Fruit fly (Drosophila melanogaster): ENCODE data around the gene CG13114.

Gene CG13114

DNA sequence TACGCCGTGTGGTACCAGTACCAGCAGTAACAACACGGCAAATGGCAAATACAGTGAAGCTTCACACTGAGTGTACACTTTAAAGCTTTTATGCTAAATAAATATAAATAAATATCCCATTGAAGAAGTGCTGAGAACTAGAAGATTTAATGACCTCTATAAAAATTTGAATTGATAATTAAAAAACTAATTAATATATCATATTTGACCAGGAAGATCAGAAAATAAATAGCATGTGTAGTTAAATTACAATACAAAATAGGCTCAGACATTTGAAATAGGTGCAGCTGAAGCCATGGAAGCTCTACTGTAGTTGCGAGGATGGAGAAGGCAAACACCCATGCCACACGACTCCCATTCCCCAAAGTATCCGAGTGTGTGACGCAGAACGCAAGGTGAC lies 18.9 kb downstream of the CG13114 start:
- no peak for TF ChIP-seq CG17801 (GFP tag; optimal IDR thresholded peaks at IDR 0.05; ENCODE audit: partially characterized antibody)

DNA sequence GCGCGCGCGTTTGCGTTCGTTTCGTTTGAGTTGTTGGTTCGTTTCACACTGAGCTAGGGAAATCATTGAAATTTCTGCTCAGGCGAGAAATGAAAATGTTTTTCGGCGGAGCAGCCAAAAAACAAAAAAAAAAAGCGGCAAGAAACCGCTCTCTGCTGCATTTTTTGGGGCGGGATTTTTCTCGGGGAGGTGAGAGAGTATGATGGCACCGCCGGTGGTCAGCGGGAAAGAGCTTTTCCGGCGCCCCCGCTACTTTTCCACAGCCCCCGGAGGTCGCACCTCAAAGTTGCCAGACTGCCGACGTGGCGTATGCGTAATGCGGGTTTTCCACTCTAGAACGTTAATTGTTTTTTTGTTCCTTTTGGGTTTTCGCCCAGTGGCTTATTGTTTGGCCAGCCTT lies 19.8 kb downstream of the CG13114 start, which contains the start of gene CG46468:
TSS of gene CG46468 (minus strand) at position 52 of the 400 bp plus-strand sequence.
- TF ChIP-seq CG17801 (GFP tag; optimal IDR thresholded peaks at IDR 0.05; ENCODE audit: partially characterized antibody): no peak

DNA sequence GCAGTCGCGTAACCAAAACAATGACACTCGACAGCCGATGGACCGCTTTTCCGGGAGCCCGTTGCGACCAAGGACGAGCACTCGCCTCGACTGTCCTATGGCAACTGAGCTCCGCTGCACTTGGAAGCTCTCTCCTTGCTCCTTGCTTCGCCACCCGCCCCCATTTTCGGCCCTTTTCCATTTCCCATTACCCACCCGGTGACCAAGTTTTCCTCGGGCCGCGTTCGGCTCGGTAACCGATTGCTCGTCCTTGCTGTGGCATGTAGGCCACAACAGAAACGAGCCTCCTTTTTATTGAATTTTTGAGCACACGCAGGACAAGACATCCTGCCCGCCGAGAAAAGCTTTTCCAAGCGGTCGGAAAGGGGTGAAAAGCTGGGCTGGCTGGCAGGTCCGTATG lies 21.0 kb downstream of the CG13114 start, which contains the start of gene jp:
TSS of gene jp (minus strand) at position 95 of the 400 bp plus-strand sequence.
- no peak for TF ChIP-seq CG17801 (GFP tag; optimal IDR thresholded peaks at IDR 0.05; ENCODE audit: partially characterized antibody)

DNA sequence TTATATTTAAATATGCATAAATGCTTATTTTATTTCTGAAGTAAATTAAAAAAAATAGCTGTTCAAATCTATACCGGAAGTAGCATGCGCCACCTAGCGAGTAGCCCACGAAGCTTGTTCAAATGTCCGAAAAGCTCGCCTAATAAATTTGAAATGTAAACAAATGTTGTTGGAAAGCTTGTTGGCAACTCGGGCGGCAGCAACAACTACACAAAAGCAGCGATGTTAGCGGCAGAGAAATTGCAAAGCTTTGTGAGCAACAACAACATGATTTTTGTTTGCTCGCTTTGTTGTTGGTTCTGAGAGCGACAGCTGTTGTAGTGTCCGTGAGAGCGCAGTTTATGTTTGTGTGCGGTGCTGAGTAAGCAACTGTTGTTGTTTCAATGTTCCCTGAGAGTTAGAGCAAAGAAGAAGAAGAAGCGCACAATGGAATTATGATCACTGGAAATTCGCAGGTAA lies 21.8 kb downstream of the CG13114 start:
- TF ChIP-seq CG17801 (GFP tag; optimal IDR thresholded peaks at IDR 0.05; ENCODE audit: partially characterized antibody): peak; percentile 93

DNA sequence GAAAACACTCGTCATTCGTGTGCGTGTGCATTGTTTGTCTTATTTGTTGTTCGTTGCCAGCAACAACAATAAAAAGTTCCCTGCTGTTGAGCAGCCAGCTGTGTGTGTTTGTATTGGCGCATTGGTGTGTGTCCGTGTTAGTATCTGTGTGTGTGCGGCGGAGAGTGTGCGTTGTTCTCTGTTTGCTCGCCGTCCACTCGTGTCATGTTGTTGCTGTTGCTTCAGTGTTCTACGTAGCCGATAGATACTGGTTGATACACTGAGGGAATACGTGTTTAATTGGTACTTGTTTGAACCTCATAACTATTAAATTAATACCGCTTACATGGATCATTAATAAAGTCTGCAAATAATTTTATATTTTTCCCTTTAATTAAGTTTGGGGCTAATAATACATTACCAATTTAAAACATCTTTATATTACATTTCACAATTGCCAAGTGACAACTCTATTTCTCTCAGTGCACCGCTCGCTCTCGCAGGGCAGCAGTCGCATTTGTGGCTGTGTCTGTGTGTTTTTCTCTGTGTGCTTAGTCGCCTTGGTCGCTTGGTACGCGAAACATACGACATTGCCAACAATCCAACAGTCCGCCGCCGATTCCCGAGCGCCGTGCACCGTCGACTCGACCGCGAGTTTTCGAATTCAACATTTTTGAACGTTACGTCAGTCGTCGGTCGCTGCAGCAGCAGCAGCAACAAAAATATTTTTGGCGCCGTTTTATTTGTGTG lies 22.9 kb downstream of the CG13114 start, which contains the start of gene brwl:
TSS of gene brwl (plus strand) at position 531 of the 729 bp plus-strand sequence.
- peak; percentile 95 for TF ChIP-seq CG17801 (GFP tag; optimal IDR thresholded peaks at IDR 0.05; ENCODE audit: partially characterized antibody)

DNA sequence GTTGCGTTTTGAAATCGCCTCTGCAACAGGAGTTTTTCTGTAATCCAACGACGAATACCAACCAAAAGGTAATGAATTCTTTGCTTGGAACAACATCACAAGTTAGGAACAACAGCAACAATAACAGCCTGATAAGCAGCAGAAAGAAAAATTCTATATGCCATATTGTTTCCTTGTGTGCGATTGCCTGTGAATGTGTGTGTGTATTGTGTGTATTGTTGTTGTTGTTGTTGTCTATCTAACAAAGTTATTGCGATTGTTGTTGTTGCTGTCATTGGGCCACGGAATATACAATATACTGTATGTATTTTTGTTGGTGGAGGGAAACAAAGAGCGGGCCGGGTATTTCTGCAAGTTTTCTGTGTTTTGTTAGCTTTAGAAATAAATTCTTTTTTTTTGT lies 23.5 kb downstream of the CG13114 start:
- no peak for TF ChIP-seq CG17801 (GFP tag; optimal IDR thresholded peaks at IDR 0.05; ENCODE audit: partially characterized antibody)

DNA sequence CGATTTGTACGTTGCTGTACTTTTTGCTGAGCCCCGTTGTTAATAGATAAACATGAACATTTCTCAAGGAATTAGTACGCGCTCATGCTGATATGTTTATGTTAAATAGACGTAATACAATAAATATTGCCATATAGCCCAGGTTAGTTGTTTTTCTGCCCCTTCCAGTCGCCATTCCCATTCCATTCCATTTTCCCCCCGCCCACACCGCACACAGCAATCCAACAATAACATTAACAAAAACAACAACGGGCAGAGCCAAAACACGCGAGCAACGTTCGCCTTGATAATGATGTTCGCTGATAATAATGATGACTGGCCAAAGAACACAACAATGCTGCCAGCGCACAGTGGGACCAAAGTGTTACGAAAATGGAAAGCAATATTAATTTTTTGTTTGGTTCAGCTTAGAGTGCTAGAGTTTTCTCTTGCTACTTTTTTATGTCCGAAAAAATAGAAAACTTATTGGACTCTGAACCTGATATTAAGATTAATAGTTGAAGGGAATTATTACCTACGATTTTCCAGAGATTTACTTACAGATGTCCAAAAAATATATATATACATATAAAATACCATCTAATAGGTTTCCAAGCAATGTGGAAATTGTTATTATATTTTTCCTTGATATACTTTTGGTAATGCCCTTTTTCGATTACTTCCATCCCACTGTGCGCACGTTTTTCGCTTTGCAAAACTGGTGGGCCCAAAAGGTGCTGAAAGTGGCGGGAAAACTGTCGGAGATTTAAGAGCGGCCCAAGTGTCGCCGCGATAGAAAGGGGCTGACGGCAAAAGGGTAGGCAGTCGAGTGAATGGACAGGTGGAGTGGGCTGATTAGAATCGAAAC lies 24.2 kb downstream of the CG13114 start:
- peak; percentile 98 for TF ChIP-seq CG17801 (GFP tag; optimal IDR thresholded peaks at IDR 0.05; ENCODE audit: partially characterized antibody)

DNA sequence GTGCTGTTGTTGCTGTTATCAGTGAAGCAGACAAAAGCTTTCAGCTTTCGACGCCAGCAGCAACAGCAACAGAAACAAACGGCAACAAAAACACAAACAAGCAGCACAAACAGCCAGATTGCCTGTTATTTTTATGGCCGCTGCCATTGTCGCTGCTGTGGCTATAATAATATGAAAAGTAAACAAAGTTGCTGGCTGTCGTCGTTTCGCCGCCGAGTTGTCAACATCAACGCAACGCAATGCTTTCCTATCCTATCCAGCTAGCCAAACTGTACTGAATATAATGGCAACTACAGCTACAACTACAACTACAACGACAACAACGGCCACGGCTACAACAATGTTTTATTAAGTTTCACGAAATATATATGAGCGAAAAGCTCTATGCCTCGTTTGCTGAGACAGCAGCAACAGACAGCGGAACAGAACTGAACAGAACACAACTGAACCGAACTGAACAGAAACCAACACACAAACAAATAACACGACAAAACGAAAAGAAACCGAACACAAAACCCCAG lies 25.1 kb downstream of the CG13114 start:
- peak; percentile 87 for TF ChIP-seq CG17801 (GFP tag; optimal IDR thresholded peaks at IDR 0.05; ENCODE audit: partially characterized antibody)

DNA sequence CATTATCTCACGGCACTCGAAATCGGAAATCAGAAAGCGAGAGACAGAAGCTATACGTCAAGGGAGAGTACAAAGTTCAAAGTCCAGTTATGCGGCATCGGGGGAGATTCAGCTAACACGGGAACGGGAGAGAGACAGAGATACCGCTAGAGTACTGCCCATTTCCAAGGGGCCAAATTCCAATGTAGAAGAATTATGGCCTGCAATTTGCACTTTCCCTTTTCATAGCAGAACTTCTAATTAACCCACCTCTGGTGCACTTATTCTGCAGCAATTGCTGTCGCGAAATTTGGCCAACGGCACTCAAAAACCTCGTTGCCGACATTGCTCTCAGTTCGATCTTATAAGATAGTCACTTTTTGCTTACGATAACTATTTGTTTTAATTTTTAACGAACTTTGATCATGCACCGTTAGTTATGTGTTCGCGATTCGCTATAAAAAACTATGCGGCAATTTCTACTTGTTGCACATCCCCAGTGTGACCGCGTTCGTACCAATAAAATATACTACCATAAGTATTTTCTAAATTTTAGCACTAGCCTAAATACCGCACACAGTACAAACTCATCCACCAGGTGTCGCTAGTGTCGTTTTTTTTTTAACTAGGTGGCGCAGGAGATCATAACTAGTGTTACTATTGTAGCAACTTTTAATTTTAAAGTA lies 30.8 kb downstream of the CG13114 start, which contains the start of gene Mtpalpha:
TSS of gene Mtpalpha (minus strand) at position 501 of the 665 bp plus-strand sequence.
- TF ChIP-seq CG17801 (GFP tag; optimal IDR thresholded peaks at IDR 0.05; ENCODE audit: partially characterized antibody): peak; percentile 78

DNA sequence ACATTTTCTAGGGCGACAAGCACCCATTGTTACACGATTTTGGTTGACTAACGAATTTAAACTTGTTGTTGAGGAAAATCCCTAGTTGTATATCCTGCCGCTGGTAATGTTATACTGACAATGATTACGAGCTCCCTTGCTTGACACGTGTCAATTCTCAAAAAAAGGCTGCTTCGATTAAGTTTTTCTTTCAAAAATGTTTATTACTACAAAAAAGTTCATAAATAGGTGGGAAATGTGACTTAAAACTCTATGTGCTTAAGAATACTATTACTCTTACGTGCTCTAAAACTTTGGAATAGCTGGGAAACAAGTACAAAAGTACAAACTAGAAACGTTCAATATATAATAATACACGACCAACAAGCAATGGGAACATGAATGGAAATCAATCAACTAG lies 33.9 kb downstream of the CG13114 start, which contains the start of gene CG31709:
TSS of gene CG31709 (minus strand) at position 101 of the 400 bp plus-strand sequence.
- no peak for TF ChIP-seq CG17801 (GFP tag; optimal IDR thresholded peaks at IDR 0.05; ENCODE audit: partially characterized antibody)

DNA sequence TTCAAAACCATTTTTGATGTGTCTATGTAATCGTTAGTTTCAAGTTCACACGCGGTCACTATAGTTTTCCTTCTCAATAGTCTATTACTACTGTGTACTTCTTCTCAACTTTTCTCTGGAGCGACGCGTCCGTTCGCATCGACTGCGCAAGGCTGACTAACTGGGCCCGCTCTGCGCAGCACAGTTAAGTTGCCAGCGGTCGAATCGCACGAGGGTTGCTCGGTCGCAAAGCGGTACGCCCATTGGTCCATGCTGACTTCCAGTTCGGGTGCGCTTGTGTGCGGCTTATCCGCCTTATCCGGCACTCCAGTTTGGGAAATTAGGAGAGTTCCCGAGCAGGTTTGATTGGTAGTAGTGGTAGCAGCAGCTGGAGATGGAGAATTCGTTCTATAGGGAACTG lies 36.0 kb downstream of the CG13114 start, which contains the start of gene gcm:
TSS of gene gcm (minus strand) at position 164 of the 400 bp plus-strand sequence.
- TF ChIP-seq CG17801 (GFP tag; optimal IDR thresholded peaks at IDR 0.05; ENCODE audit: partially characterized antibody): no peak

DNA sequence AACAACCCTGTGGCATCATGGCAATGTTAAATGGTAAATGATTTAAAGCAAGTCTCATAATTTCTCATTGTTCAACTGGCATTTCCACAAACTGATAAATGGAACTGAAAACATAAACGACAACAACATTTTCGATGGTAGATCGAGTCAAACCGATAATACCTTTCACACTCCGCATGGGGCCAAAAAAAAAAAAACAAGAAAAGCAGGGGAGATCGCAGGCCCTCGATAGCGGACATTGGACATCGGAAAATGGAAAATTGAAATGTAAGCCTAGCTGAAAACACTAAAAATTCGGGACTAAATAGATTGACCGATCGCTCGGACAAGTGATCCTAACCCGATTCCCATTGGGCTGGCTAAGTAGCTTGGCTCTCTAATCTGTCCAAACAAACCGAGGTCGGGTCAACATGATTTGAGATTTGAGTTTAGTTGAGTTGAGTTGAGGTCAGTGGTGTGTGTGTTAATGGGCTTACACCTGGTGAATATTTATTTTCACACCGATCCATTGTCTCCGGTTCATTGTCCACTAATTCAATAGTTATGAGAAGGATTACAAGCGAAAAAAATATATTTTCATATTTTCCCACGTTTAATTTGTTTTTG lies 38.6 kb downstream of the CG13114 start:
- TF ChIP-seq CG17801 (GFP tag; optimal IDR thresholded peaks at IDR 0.05; ENCODE audit: partially characterized antibody): no peak

DNA sequence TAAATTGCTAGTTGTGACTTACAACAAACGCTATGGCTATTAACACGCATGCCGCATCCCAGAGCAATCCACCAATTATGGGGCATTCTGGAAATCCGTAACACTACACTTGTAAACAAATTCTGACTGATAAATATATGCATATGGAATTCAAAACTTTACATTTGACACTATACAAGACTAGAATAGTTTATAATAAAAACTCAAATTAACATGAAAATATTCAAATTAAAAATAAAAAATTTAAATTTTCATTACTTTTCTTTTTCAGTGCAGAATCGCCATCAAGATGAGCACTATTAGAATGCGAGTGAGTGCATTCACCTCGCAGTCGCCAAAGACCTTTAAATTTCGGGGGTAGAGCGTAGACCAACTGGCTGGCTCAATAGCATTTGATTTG lies 40.3 kb downstream of the CG13114 start:
- TF ChIP-seq CG17801 (GFP tag; optimal IDR thresholded peaks at IDR 0.05; ENCODE audit: partially characterized antibody): no peak

DNA sequence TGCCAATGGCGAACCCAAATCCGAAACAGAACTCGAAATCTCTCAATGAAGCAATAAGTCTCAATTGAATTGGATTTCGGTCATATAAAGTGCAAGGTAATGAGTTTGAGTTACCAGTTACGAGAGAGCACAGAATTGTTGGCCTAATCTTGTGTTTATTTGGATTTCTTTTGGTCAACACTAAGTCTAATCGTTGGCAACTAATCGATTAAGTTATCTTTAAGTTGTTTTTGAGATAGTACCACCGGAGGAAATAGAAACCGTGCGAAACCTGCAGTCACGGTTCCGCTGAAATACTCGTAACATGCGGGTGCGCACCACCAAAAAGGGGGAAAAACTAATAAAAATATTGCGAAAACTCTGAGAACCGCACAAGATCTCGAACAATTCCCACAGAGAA lies 43.6 kb downstream of the CG13114 start, which contains the start of gene CG3841:
TSS of gene CG3841 (plus strand) at position 301 of the 400 bp plus-strand sequence.
- no peak for TF ChIP-seq CG17801 (GFP tag; optimal IDR thresholded peaks at IDR 0.05; ENCODE audit: partially characterized antibody)

All from ovary, adult (tissue).